Fruit fly (Drosophila melanogaster): ENCODE results near the gene CG1785.

- TF ChIP-seq dsf (GFP tag; optimal IDR thresholded peaks at IDR 0.05; ENCODE audit: borderline replicate concordance) (peak; percentile 72), psq (GFP tag; optimal IDR thresholded peaks at IDR 0.05) (peak; percentile 85), lola (GFP tag; optimal IDR thresholded peaks at IDR 0.05) (no peak), Hr78 (GFP tag; optimal IDR thresholded peaks at IDR 0.05) (no peak), CG9705 (GFP tag; optimal IDR thresholded peaks at IDR 0.05) (peak; percentile 94), Dif (GFP tag; optimal IDR thresholded peaks at IDR 0.05; ENCODE audit: partially characterized antibody) (peak; percentile 18), sage (GFP tag; optimal IDR thresholded peaks at IDR 0.05) (peak; percentile 83), br (GFP tag; optimal IDR thresholded peaks at IDR 0.05) (peak; percentile 95)
Observed at dm6 chrX:8681189-8681821, 33.4 kb upstream of the CG1785 start, which contains the start of gene CAH3.

Data from whole organism, wandering third instar larva.